Worm (Caenorhabditis elegans) whole organism, L3 larva: ENCODE results near the gene mans-2.

ENCODE experiments used
- R02D3.7 ChIP-seq: fragments of 150-350 bp; optimal IDR thresholded peaks from 2 replicates; lab custom pipeline; 2014; ENCODE audit warnings: missing biosample characterization, missing genetic modification characterization
- ZK546.5 ChIP-seq: sonication (generic microtip); optimal IDR thresholded peaks from 2 replicates; lab custom pipeline; 2017; ENCODE audit warnings: missing biosample characterization, missing genetic modification characterization
- aly-2 ChIP-seq: fragments of 150-350 bp; optimal IDR thresholded peaks from 2 replicates; lab custom pipeline; 2014; ENCODE audit warnings: missing biosample characterization, missing genetic modification characterization
- ama-1 ChIP-seq: fragments of 150-350 bp; optimal IDR thresholded peaks from 2 replicates; lab custom pipeline; 2018
- ceh-16 ChIP-seq: sonication (generic microtip); optimal IDR thresholded peaks from 2 replicates; lab custom pipeline; 2017; ENCODE audit warnings: missing biosample characterization, missing genetic modification characterization
- ceh-28 ChIP-seq: fragments of 150-350 bp; optimal IDR thresholded peaks from 2 replicates; lab custom pipeline; 2014; ENCODE audit warnings: missing biosample characterization, missing genetic modification reagents, missing genetic modification characterization
- ceh-82 ChIP-seq: fragments of 150-350 bp; optimal IDR thresholded peaks from 2 replicates; lab custom pipeline; 2014; ENCODE audit warnings: missing biosample characterization, missing genetic modification characterization
- ceh-9 ChIP-seq: sonication (generic microtip); optimal IDR thresholded peaks from 2 replicates; lab custom pipeline; 2018; ENCODE audit warnings: missing biosample characterization, missing genetic modification characterization
- egl-27 ChIP-seq: sonication (generic microtip); optimal IDR thresholded peaks from 4 replicates; lab custom pipeline; 2017; ENCODE audit warnings: missing biosample characterization, missing genetic modification reagents, missing genetic modification characterization
- egl-5 ChIP-seq: fragments of 150-350 bp; optimal IDR thresholded peaks from 2 replicates; lab custom pipeline; 2017; ENCODE audit warnings: missing biosample characterization, missing genetic modification reagents, missing genetic modification characterization, inconsistent platforms
- elt-1 ChIP-seq: fragments of 150-350 bp; optimal IDR thresholded peaks from 2 replicates; lab custom pipeline; 2014; ENCODE audit warnings: missing biosample characterization, missing genetic modification characterization
- elt-2 ChIP-seq: sonication (generic microtip); optimal IDR thresholded peaks from 2 replicates; lab custom pipeline; 2016; ENCODE audit warnings: missing genetic modification reagents, mild to moderate bottlenecking, missing genetic modification characterization, missing compliant biosample characterization
- elt-3 ChIP-seq, 3 experiments: fragments of 150-350 bp in 1 of 3; sonication (generic microtip) in 2 of 3; optimal IDR thresholded peaks; 2 replicates in 2 of 3; 4 replicates in 1 of 3; lab custom pipeline; 2014 to 2017; ENCODE audit warnings: missing biosample characterization in 3 of 3, missing genetic modification characterization in 3 of 3
- eor-1 ChIP-seq, 2 experiments: fragments of 150-350 bp; optimal IDR thresholded peaks; 2 replicates each; lab custom pipeline; 2014 to 2018; ENCODE audit warnings: missing biosample characterization in 2 of 2, missing genetic modification characterization in 2 of 2
- fkh-10 ChIP-seq: sonication (generic microtip); optimal IDR thresholded peaks from 2 replicates; lab custom pipeline; 2017; ENCODE audit warnings: missing biosample characterization, missing genetic modification reagents, missing genetic modification characterization
- fkh-2 ChIP-seq: fragments of 150-350 bp; optimal IDR thresholded peaks from 2 replicates; lab custom pipeline; 2014; ENCODE audit warnings: missing biosample characterization, missing genetic modification reagents, missing genetic modification characterization
- fos-1 ChIP-seq: fragments of 150-350 bp; optimal IDR thresholded peaks from 2 replicates; lab custom pipeline; 2014; ENCODE audit warnings: missing biosample characterization, missing genetic modification characterization
- hmg-11 ChIP-seq: sonication (generic microtip); optimal IDR thresholded peaks from 2 replicates; lab custom pipeline; 2016; ENCODE audit warnings: missing genetic modification characterization, missing compliant biosample characterization
- jun-1 ChIP-seq: fragments of 150-350 bp; optimal IDR thresholded peaks from 2 replicates; lab custom pipeline; 2014; ENCODE audit warnings: missing biosample characterization, missing genetic modification reagents, missing genetic modification characterization
- lin-15B ChIP-seq: fragments of 150-350 bp; optimal IDR thresholded peaks from 2 replicates; lab custom pipeline; 2014; ENCODE audit warnings: missing biosample characterization, missing genetic modification characterization
- lin-39 ChIP-seq: fragments of 150-350 bp; optimal IDR thresholded peaks from 2 replicates; lab custom pipeline; 2018; ENCODE audit warnings: missing biosample characterization, missing genetic modification reagents, missing genetic modification characterization
- lsy-12 ChIP-seq: sonication (generic microtip); optimal IDR thresholded peaks from 2 replicates; lab custom pipeline; 2016; ENCODE audit warnings: mild to moderate bottlenecking, missing genetic modification characterization, missing compliant biosample characterization
- mdl-1 ChIP-seq: fragments of 150-350 bp; optimal IDR thresholded peaks from 2 replicates; lab custom pipeline; 2014; ENCODE audit warnings: missing biosample characterization, missing genetic modification characterization
- mml-1 ChIP-seq: fragments of 150-350 bp; sonication (generic microtip); optimal IDR thresholded peaks from 3 replicates; lab custom pipeline; 2014; ENCODE audit warnings: missing biosample characterization, missing genetic modification characterization
- nfya-1 ChIP-seq: sonication (generic microtip); optimal IDR thresholded peaks from 2 replicates; lab custom pipeline; 2017; ENCODE audit warnings: missing genetic modification characterization, mild to moderate bottlenecking, missing compliant biosample characterization, antibody characterized with exemption, moderate library complexity; ENCODE audit not compliant: insufficient read depth
- nhr-11 ChIP-seq: fragments of 150-350 bp; optimal IDR thresholded peaks from 2 replicates; lab custom pipeline; 2014; ENCODE audit warnings: missing biosample characterization, missing genetic modification characterization
- nhr-12 ChIP-seq: fragments of 150-350 bp; optimal IDR thresholded peaks from 2 replicates; lab custom pipeline; 2014; ENCODE audit warnings: missing biosample characterization, missing genetic modification characterization
- nhr-23 ChIP-seq: fragments of 150-350 bp; optimal IDR thresholded peaks from 2 replicates; lab custom pipeline; 2014; ENCODE audit warnings: missing biosample characterization, missing genetic modification reagents, missing genetic modification characterization
- nhr-28 ChIP-seq: fragments of 150-350 bp; optimal IDR thresholded peaks from 2 replicates; lab custom pipeline; 2014; ENCODE audit warnings: missing biosample characterization, missing genetic modification characterization
- nhr-43 ChIP-seq: sonication (generic microtip); optimal IDR thresholded peaks from 2 replicates; lab custom pipeline; 2016; ENCODE audit warnings: mild to moderate bottlenecking, missing genetic modification characterization, missing compliant biosample characterization; ENCODE audit not compliant: poor library complexity, severe bottlenecking
- nhr-67 ChIP-seq: fragments of 150-350 bp; optimal IDR thresholded peaks from 2 replicates; lab custom pipeline; 2014; ENCODE audit warnings: missing biosample characterization, missing genetic modification characterization
- nhr-76 ChIP-seq: fragments of 150-350 bp; sonication (generic microtip); optimal IDR thresholded peaks from 5 replicates; lab custom pipeline; 2014; ENCODE audit warnings: missing biosample characterization, missing genetic modification characterization
- nhr-77 ChIP-seq: fragments of 150-350 bp; optimal IDR thresholded peaks from 2 replicates; lab custom pipeline; 2014; ENCODE audit warnings: missing biosample characterization, missing genetic modification characterization
- pha-4 ChIP-seq: fragments of 150-350 bp; optimal IDR thresholded peaks from 2 replicates; lab custom pipeline; 2014; ENCODE audit warnings: missing biosample characterization, missing genetic modification reagents, missing genetic modification characterization
- pqm-1 ChIP-seq: fragments of 150-350 bp; optimal IDR thresholded peaks from 2 replicates; lab custom pipeline; 2017; ENCODE audit warnings: missing biosample characterization, missing genetic modification characterization, inconsistent platforms
- sea-2 ChIP-seq: fragments of 150-350 bp; sonication (generic microtip); optimal IDR thresholded peaks from 4 replicates; lab custom pipeline; 2014; ENCODE audit warnings: missing biosample characterization, missing genetic modification reagents, missing genetic modification characterization
- skn-1 ChIP-seq: fragments of 150-350 bp; optimal IDR thresholded peaks from 2 replicates; lab custom pipeline; 2014; ENCODE audit warnings: missing biosample characterization, missing genetic modification characterization
- snpc-4 ChIP-seq: fragments of 150-350 bp; optimal IDR thresholded peaks from 2 replicates; lab custom pipeline; 2014; ENCODE audit warnings: missing biosample characterization, missing genetic modification characterization
- tbx-2 ChIP-seq: sonication (generic microtip); optimal IDR thresholded peaks from 2 replicates; lab custom pipeline; 2016; ENCODE audit warnings: mild to moderate bottlenecking, missing genetic modification characterization, missing compliant biosample characterization
- unc-39 ChIP-seq: sonication (generic microtip); optimal IDR thresholded peaks from 4 replicates; lab custom pipeline; 2017; ENCODE audit warnings: missing biosample characterization, missing genetic modification characterization
- unc-62 ChIP-seq: fragments of 150-350 bp; sonication (generic microtip); optimal IDR thresholded peaks from 4 replicates; lab custom pipeline; 2014; ENCODE audit warnings: missing biosample characterization, missing genetic modification reagents, missing genetic modification characterization
- zag-1 ChIP-seq: fragments of 150-350 bp; optimal IDR thresholded peaks from 2 replicates; lab custom pipeline; 2014; ENCODE audit warnings: missing biosample characterization, missing genetic modification characterization
- ztf-11 ChIP-seq: fragments of 150-350 bp; optimal IDR thresholded peaks from 2 replicates; lab custom pipeline; 2014; ENCODE audit warnings: missing biosample characterization, missing genetic modification characterization
- ztf-4 ChIP-seq: fragments of 150-350 bp; optimal IDR thresholded peaks from 2 replicates; lab custom pipeline; 2014; ENCODE audit warnings: missing biosample characterization, missing genetic modification characterization

mans-2 gene

ce11 chrV:11990511-11991127, 5.3 kb upstream of the mans-2 start:
- TF ChIP-seq ama-1 (lab: Kevin White, UChicago): peak; percentile 7
- TF ChIP-seq fkh-10 (GFP tag; lab: Kevin White, UChicago): peak; percentile 91
- TF ChIP-seq pha-4 (tag; lab: Kevin White, UChicago): peak; percentile 16
- no peak for TF ChIP-seq ceh-28
- no peak for TF ChIP-seq unc-62 (GFP tag; lab: Kevin White, UChicago)

DNA sequence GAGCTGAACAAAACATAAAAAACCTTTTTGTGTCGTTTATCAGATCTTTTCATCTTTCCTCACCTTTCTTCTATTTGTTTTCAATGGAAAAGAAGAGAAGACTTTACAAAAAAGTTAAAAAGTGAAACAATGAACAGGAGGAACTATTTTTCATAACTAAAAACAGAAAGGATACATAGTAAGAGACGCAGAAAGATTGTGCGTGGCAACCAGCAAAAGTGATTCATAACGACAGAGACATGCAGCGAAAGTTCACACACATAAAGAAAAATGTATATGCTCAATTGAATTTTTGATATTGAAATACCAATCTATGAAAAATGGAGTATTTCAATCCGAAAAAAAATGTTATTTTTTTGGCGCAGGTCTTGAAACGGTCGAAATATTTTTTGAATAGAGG, 4.6 kb upstream of the mans-2 start:
- no peak for TF ChIP-seq fkh-2
- TF ChIP-seq ceh-9: no peak
- no peak for TF ChIP-seq egl-5
- no peak for TF ChIP-seq nhr-43 (tag; lab: Kevin White, UChicago)
- TF ChIP-seq mdl-1 (tag; lab: Kevin White, UChicago): no peak
- TF ChIP-seq ama-1 (lab: Kevin White, UChicago): no peak
- no peak for TF ChIP-seq fos-1 (tag; lab: Kevin White, UChicago)
- TF ChIP-seq sea-2: no peak
- no peak for TF ChIP-seq mml-1 (tag; lab: Kevin White, UChicago)
- no peak for TF ChIP-seq nhr-11 (tag; lab: Kevin White, UChicago)
- TF ChIP-seq ztf-4 (tag; lab: Kevin White, UChicago): no peak
- TF ChIP-seq nhr-67 (tag; lab: Kevin White, UChicago): no peak
- TF ChIP-seq snpc-4 (tag; lab: Kevin White, UChicago): no peak
- no peak for TF ChIP-seq egl-27 (tag; lab: Kevin White, UChicago)
- TF ChIP-seq eor-1 (tag; optimal IDR thresholded peaks at IDR 0.05; lab: Kevin White, UChicago): no peak
- no peak for TF ChIP-seq ceh-16 (tag; lab: Kevin White, UChicago)
- no peak for TF ChIP-seq skn-1
- TF ChIP-seq nhr-77: no peak

DNA sequence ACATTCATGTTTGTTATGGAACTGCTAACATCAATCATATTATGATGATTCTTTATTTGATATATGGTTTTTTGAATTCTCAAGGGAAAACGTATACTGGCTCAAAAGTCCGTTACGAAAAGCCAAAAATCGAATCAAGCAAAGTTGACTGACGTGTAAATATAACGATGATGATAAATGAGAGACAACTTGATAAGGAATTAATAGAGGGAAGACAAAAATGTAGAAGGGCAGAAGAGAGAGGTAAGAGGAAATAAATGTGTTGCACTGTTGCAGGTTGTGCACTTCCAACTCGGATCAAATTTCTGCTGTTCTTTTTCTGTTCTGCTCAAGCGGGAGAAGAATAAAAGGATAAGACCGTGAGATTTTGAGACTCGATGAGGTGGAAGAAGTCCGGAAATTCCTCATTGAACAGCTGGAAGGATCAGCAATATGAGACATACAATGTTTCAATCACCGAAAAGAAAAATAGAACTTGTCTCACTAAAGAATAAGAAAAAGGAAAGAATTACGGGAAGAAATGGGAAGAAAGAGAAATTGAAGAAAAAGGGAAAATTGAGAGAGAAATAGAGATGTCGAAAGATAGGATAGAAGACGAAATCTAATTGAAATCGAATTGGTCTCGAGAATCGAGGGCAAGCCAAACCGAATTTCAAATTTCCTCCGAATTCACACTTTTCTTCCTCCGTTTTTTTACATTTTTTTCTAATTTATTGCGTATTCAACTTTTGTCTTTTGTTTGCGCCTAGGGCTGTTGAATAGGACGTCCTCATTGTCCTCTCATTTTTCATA, 990 bp upstream of the mans-2 start:
- TF ChIP-seq ztf-11 (tag; lab: Kevin White, UChicago) (no peak), ceh-82 (tag; lab: Kevin White, UChicago) (no peak), ZK546.5 (no peak), fkh-10 (GFP tag; lab: Kevin White, UChicago) (peak; percentile 83), ceh-16 (tag; lab: Kevin White, UChicago) (no peak), ztf-4 (tag; lab: Kevin White, UChicago) (no peak), egl-5 (no peak), mml-1 (tag; lab: Kevin White, UChicago) (no peak), nhr-28 (tag; lab: Kevin White, UChicago) (no peak), jun-1 (tag; lab: Kevin White, UChicago) (no peak), R02D3.7 (tag; lab: Kevin White, UChicago) (no peak), unc-62 (GFP tag; lab: Kevin White, UChicago) (no peak), elt-2 (tag; lab: Kevin White, UChicago) (peak; percentile 50), unc-39 (tag; lab: Kevin White, UChicago) (no peak), pqm-1 (tag; lab: Kevin White, UChicago) (peak; percentile 37), snpc-4 (tag; lab: Kevin White, UChicago) (no peak), nhr-12 (tag; lab: Kevin White, UChicago) (no peak), fos-1 (tag; lab: Kevin White, UChicago) (no peak), sea-2 (no peak), nhr-23 (peak; percentile 20), aly-2 (tag; lab: Kevin White, UChicago) (no peak), nfya-1 (tag; lab: Kevin White, UChicago) (no peak), nhr-76 (tag; lab: Kevin White, UChicago) (no peak)

ce11 chrV:11982309-11982708, 3.0 kb downstream of the mans-2 start, which contains the start of gene rpt-1:
Gene rpt-1, minus strand, starts transcription at chrV:11982397.
- peak; percentile 14 for TF ChIP-seq hmg-11 (tag; lab: Kevin White, UChicago)
- TF ChIP-seq lin-39 (tag; lab: Kevin White, UChicago): peak; percentile 45
- TF ChIP-seq nhr-77: no peak
- peak; percentile 36 for TF ChIP-seq egl-5
- TF ChIP-seq zag-1 (tag; lab: Kevin White, UChicago): no peak
- peak; percentile 9 for TF ChIP-seq elt-1 (tag; lab: Kevin White, UChicago)
- no peak for TF ChIP-seq lsy-12 (tag; lab: Kevin White, UChicago)
- no peak for TF ChIP-seq elt-3 (tag; optimal IDR thresholded peaks at IDR 0.05; lab: Kevin White, UChicago)
- TF ChIP-seq ztf-4 (tag; lab: Kevin White, UChicago): no peak
- peak; percentile 84 for TF ChIP-seq nfya-1 (tag; lab: Kevin White, UChicago)
- TF ChIP-seq tbx-2 (tag; lab: Kevin White, UChicago): no peak
- no peak for TF ChIP-seq mdl-1 (tag; lab: Kevin White, UChicago)
- TF ChIP-seq nhr-43 (tag; lab: Kevin White, UChicago): peak; percentile 5
- TF ChIP-seq ceh-16 (tag; lab: Kevin White, UChicago): no peak
- TF ChIP-seq eor-1 (tag; optimal IDR thresholded peaks at IDR 0.05; lab: Kevin White, UChicago): no peak
- TF ChIP-seq unc-39 (tag; lab: Kevin White, UChicago): no peak
- TF ChIP-seq ceh-82 (tag; lab: Kevin White, UChicago): no peak
- TF ChIP-seq ceh-9: no peak
- no peak for TF ChIP-seq fos-1 (tag; lab: Kevin White, UChicago)
- TF ChIP-seq lin-15B: peak; percentile 90
- TF ChIP-seq nhr-23: peak; percentile 85
